Fruit fly (Drosophila melanogaster) ovary, adult (tissue): Measurements from ENCODE around the gene faf.

Experiments used
- CG17801 ChIP-seq: fragments of 200-800 bp; optimal IDR thresholded peaks from 2 replicates; lab custom pipeline; 2019; ENCODE audit warnings: missing biosample characterization, mild to moderate bottlenecking, missing genetic modification characterization, moderate library complexity; ENCODE audit not compliant: partially characterized antibody

faf gene

dm6 chr3R:31758587-31759167 lies 18.1 kb upstream of the faf start, which contains the start of gene CG2187:
TSS of gene CG2187 (minus strand) at chr3R:31758637.
- TF ChIP-seq CG17801 = no peak

- no peak for TF ChIP-seq CG17801
These were observed 15.3 kb upstream of the faf start, which contains the start of gene Smvt for dm6 chr3R:31761529-31762009. TSS of gene Smvt (minus strand) at chr3R:31761579.

dm6 chr3R:31762672-31763071 lies 14.1 kb upstream of the faf start:
- no peak for TF ChIP-seq CG17801

- TF ChIP-seq CG17801 = no peak
These were observed 12.1 kb upstream of the faf start, which contains the start of gene CG2150 for dm6 chr3R:31764672-31765071. TSS of gene CG2150 (minus strand) at chr3R:31764772.

dm6 chr3R:31765145-31765544 lies 11.7 kb upstream of the faf start:
- TF ChIP-seq CG17801 = no peak

- TF ChIP-seq CG17801 = no peak
These were observed 9.3 kb upstream of the faf start for dm6 chr3R:31767528-31767927.

dm6 chr3R:31768198-31768597 lies 8.6 kb upstream of the faf start:
- no peak for TF ChIP-seq CG17801

- peak; percentile 6 for TF ChIP-seq CG17801
These were observed 4.8 kb upstream of the faf start, which contains the start of the genes betaGlu and sip3 for dm6 chr3R:31771790-31772576. TSS of gene betaGlu (minus strand) at chr3R:31771848. TSS of gene sip3 (plus strand) at chr3R:31772219.

- TF ChIP-seq CG17801 = no peak
These were observed 804 bp downstream of the faf start for dm6 chr3R:31777482-31778165.

dm6 chr3R:31793664-31794417 lies 17.0 kb downstream of the faf start, which contains the start of the genes Mccc1 and Acf:
TSS of gene Mccc1 (minus strand) at chr3R:31793907.
TSS of gene Acf (plus strand) at chr3R:31793981.
- peak; percentile 55 for TF ChIP-seq CG17801

- TF ChIP-seq CG17801 = peak; percentile 52
These were observed 17.6 kb downstream of the faf start for dm6 chr3R:31794457-31794856.

dm6 chr3R:31800663-31801062 lies 23.8 kb downstream of the faf start, which contains the start of gene Ir100a:
TSS of gene Ir100a (plus strand) at chr3R:31800963.
- TF ChIP-seq CG17801 = no peak

dm6 chr3R:31805228-31805738 lies 28.5 kb downstream of the faf start, which contains the start of the genes CG42233 and CG1971:
TSS of gene CG42233 (minus strand) at chr3R:31805278.
TSS of gene CG1971 (plus strand) at chr3R:31805468.
- TF ChIP-seq CG17801 = peak; percentile 19

dm6 chr3R:31808571-31808970 lies 31.8 kb downstream of the faf start:
- TF ChIP-seq CG17801 = no peak

dm6 chr3R:31809622-31810021 lies 32.8 kb downstream of the faf start:
- TF ChIP-seq CG17801 = no peak

- no peak for TF ChIP-seq CG17801
These were observed 33.3 kb downstream of the faf start, which contains the start of gene Rift for dm6 chr3R:31810073-31810530. TSS of gene Rift (minus strand) at chr3R:31810186.
